Fruit fly (Drosophila melanogaster) whole organism: ENCODE data around the gene Cpr65Ea.

Experiments used
- CG8478 ChIP-seq: fragments of >200 bp; optimal IDR thresholded peaks from 2 replicates; lab custom pipeline; 2018; ENCODE audit warnings: inconsistent platforms
- Dll ChIP-seq: fragments of >200 bp; optimal IDR thresholded peaks from 2 replicates; lab custom pipeline; 2017
- EcR ChIP-seq, 2 experiments: fragments of >200 bp; optimal IDR thresholded peaks; 2 replicates each; lab custom pipeline; 2017; ENCODE audit warnings: missing biosample characterization in 2 of 2, missing genetic modification characterization in 2 of 2, missing genetic modification reagents in 2 of 2
- pan ChIP-seq: fragments of >200 bp; optimal IDR thresholded peaks from 2 replicates; lab custom pipeline; 2017
- psq ChIP-seq: fragments of >200 bp; optimal IDR thresholded peaks from 2 replicates; lab custom pipeline; 2017
- usp ChIP-seq: fragments of >200 bp; optimal IDR thresholded peaks from 2 replicates; lab custom pipeline; 2017; ENCODE audit warnings: missing biosample characterization, missing genetic modification characterization, mixed read lengths

DNA sequence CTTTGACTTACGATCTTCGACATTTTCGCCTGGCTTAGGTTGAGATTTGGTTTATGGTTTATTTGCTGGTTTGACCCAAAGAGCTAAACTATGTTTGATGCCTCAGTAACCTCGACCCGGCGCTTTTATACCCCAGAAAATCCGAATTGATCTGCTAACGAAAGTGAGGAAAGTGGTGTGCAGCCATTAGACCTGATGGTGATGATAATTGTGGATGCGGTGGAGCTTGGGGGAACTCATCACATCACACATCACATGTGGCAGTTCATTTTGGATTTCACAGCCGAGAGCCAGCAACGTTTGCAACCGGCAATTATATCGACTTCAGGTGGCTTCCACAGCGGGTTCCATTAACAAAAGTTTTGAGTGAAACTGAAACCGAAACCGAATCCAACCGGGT is 2.3 kb upstream of the Cpr65Ea start, which contains the start of gene Cpr65Eb:
- TF ChIP-seq psq (lab: Kevin White, UChicago), result no peak
- TF ChIP-seq Dll (lab: Kevin White, UChicago), result no peak
- TF ChIP-seq EcR (GFP tag; optimal IDR thresholded peaks at IDR 0.05; lab: Kevin White, UChicago), result no peak
- no peak for TF ChIP-seq usp (GFP tag; lab: Kevin White, UChicago)
- TF ChIP-seq CG8478, result no peak
- TF ChIP-seq pan, result no peak
